Worm (Caenorhabditis elegans) whole organism, late embryonic: ENCODE data around the gene F57A8.1.

Source experiments
- K02D7.2 ChIP-seq: sonication (generic microtip); optimal IDR thresholded peaks from 2 replicates; lab custom pipeline; 2017; ENCODE audit warnings: mild to moderate bottlenecking, missing genetic modification characterization, missing compliant biosample characterization
- ceh-30 ChIP-seq: fragments of 150-350 bp; optimal IDR thresholded peaks from 2 replicates; lab custom pipeline; 2014; ENCODE audit warnings: missing biosample characterization, missing genetic modification characterization
- dmd-4 ChIP-seq: sonication (generic microtip); optimal IDR thresholded peaks from 2 replicates; lab custom pipeline; 2016; ENCODE audit warnings: borderline replicate concordance, missing genetic modification characterization, missing compliant biosample characterization
- eyg-1 ChIP-seq: sonication (generic microtip); optimal IDR thresholded peaks from 2 replicates; lab custom pipeline; 2016; ENCODE audit warnings: missing genotype, missing genetic modification characterization, missing compliant biosample characterization
- hlh-8 ChIP-seq: sonication (generic microtip); optimal IDR thresholded peaks from 2 replicates; lab custom pipeline; 2016; ENCODE audit warnings: missing genotype, missing genetic modification characterization, missing compliant biosample characterization
- lin-11 ChIP-seq: fragments of 200-800 bp; sonication (Bioruptor generic); optimal IDR thresholded peaks from 2 replicates; lab custom pipeline; 2018; ENCODE audit warnings: mild to moderate bottlenecking, missing genetic modification characterization, missing compliant biosample characterization
- pha-4 ChIP-seq: fragments of 150-350 bp; optimal IDR thresholded peaks from 2 replicates; lab custom pipeline; 2018; ENCODE audit warnings: missing biosample characterization, missing genetic modification reagents, missing genetic modification characterization
- tbx-2 ChIP-seq: sonication (generic microtip); optimal IDR thresholded peaks from 2 replicates; lab custom pipeline; 2016; ENCODE audit warnings: missing genetic modification characterization, missing compliant biosample characterization

DNA sequence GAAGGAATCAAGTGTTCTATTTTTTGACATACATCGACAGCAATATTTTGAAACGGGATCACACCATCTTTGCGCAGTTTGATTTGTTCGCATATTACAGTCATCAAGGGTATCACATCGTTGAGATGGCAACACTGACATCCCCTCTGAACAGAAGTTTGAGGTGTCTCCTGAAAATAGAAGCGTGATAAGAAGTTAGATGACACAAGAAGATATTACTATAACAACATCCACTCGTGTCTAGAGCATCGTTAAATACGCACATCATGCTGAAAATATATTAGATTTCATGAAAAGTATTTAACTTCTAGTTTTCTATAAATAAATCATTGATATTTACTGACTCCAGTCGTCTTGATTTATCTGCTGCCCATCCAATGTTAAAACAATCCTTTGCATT lies 35.6 kb downstream of the F57A8.1 start:
- TF ChIP-seq K02D7.2 (tag; lab: Kevin White, UChicago), result no peak
- TF ChIP-seq pha-4 (tag; lab: Kevin White, UChicago), result no peak
- no peak for TF ChIP-seq lin-11 (tag; lab: Kevin White, UChicago)
- no peak for TF ChIP-seq dmd-4
- TF ChIP-seq eyg-1 (tag; lab: Kevin White, UChicago), result no peak
- no peak for TF ChIP-seq ceh-30 (tag; lab: Kevin White, UChicago)
- TF ChIP-seq hlh-8 (tag; lab: Kevin White, UChicago), result no peak
- no peak for TF ChIP-seq tbx-2 (tag; lab: Kevin White, UChicago)
